Fruit fly (Drosophila melanogaster) S2 (cell line): Measurements from ENCODE around the gene Tfb5.
A peak's percentile ranks its signal among the peaks of the same experiment; 100 is the strongest.

Experiments used
- CG8478 ChIP-seq: fragments of >200 bp; optimal IDR thresholded peaks from 2 replicates; lab custom pipeline; 2018
- CTCF ChIP-seq, 2 experiments: fragments of >200 bp; optimal IDR thresholded peaks; 2 replicates each; lab custom pipeline; 2018

The Tfb5 gene

dm6 chr2L:5042076-5042475, 31.4 kb upstream of the Tfb5 start:
- TF ChIP-seq CTCF (optimal IDR thresholded peaks at IDR 0.05; lab: Kevin White, UChicago) (no peak), CG8478 (no peak)

dm6 chr2L:5037402-5037860, 26.8 kb upstream of the Tfb5 start, which contains the start of the genes CG14042 and SP555:
Gene CG14042 (plus strand): TSS chr2L:5037709.
Gene SP555 (plus strand): TSS chr2L:5037709.
- TF ChIP-seq CG8478 = no peak
- TF ChIP-seq CTCF (optimal IDR thresholded peaks at IDR 0.05; lab: Kevin White, UChicago) = no peak

- TF ChIP-seq CTCF (optimal IDR thresholded peaks at IDR 0.05; lab: Kevin White, UChicago) (peak; percentile 87 to 88), CG8478 (no peak)
Measured at dm6 chr2L:5036120-5036519, 25.5 kb upstream of the Tfb5 start.

dm6 chr2L:5031886-5032285, 21.3 kb upstream of the Tfb5 start:
- TF ChIP-seq CTCF (optimal IDR thresholded peaks at IDR 0.05; lab: Kevin White, UChicago) = no peak
- TF ChIP-seq CG8478 = no peak

- TF ChIP-seq CG8478 (no peak), CTCF (optimal IDR thresholded peaks at IDR 0.05; lab: Kevin White, UChicago) (no peak)
Measured at dm6 chr2L:5031399-5031798, 20.8 kb upstream of the Tfb5 start.

dm6 chr2L:5030535-5030934, 19.9 kb upstream of the Tfb5 start:
- TF ChIP-seq CTCF (optimal IDR thresholded peaks at IDR 0.05; lab: Kevin White, UChicago) = no peak
- TF ChIP-seq CG8478 = no peak

dm6 chr2L:5029809-5030108, 19.1 kb upstream of the Tfb5 start:
- TF ChIP-seq CG8478 = no peak
- no peak for TF ChIP-seq CTCF (optimal IDR thresholded peaks at IDR 0.05; lab: Kevin White, UChicago)

- TF ChIP-seq CTCF (optimal IDR thresholded peaks at IDR 0.05; lab: Kevin White, UChicago) (no peak), CG8478 (no peak)
Measured at dm6 chr2L:5029049-5029808, 18.6 kb upstream of the Tfb5 start, which contains the start of gene Col4a1. Gene Col4a1 (plus strand): TSS chr2L:5029609.

- TF ChIP-seq CTCF (optimal IDR thresholded peaks at IDR 0.05; lab: Kevin White, UChicago) = no peak
- TF ChIP-seq CG8478 = no peak
Measured at dm6 chr2L:5028091-5028490, 17.5 kb upstream of the Tfb5 start, which contains the start of gene vkg. Gene vkg (minus strand): TSS chr2L:5028191.

- no peak for TF ChIP-seq CG8478
- TF ChIP-seq CTCF (optimal IDR thresholded peaks at IDR 0.05; lab: Kevin White, UChicago) = no peak
Measured at dm6 chr2L:5027321-5028069, 16.9 kb upstream of the Tfb5 start.

- TF ChIP-seq CTCF (optimal IDR thresholded peaks at IDR 0.05; lab: Kevin White, UChicago) (no peak), CG8478 (no peak)
Measured at dm6 chr2L:5025557-5025956, 14.9 kb upstream of the Tfb5 start.

- TF ChIP-seq CTCF (optimal IDR thresholded peaks at IDR 0.05; lab: Kevin White, UChicago) (no peak), CG8478 (no peak)
Measured at dm6 chr2L:5022602-5023001, 12.0 kb upstream of the Tfb5 start.

- TF ChIP-seq CTCF (optimal IDR thresholded peaks at IDR 0.05; lab: Kevin White, UChicago) (no peak), CG8478 (no peak)
Measured at dm6 chr2L:5020479-5020878, 9.8 kb upstream of the Tfb5 start.

dm6 chr2L:5009306-5010030, 1.2 kb downstream of the Tfb5 start, which contains the start of gene Rtnl1:
Gene Rtnl1 (minus strand): TSS chr2L:5009720.
- no peak for TF ChIP-seq CG8478
- peak; percentile 53 to 60 for TF ChIP-seq CTCF (optimal IDR thresholded peaks at IDR 0.05; lab: Kevin White, UChicago)

dm6 chr2L:5007256-5007655, 3.4 kb downstream of the Tfb5 start:
- TF ChIP-seq CTCF (optimal IDR thresholded peaks at IDR 0.05; lab: Kevin White, UChicago) (no peak), CG8478 (no peak)
